Worm (Caenorhabditis elegans) whole organism, late embryonic: ENCODE data around the gene Y73B6BL.14.
"Not testable (repeated sequence)": the region's sequence is repeated elsewhere in the genome, so short reads cannot be mapped to it uniquely, and the experiment has no call there.

ENCODE experiments used
- F13H6.1 ChIP-seq: sonication (generic microtip); optimal IDR thresholded peaks from 2 replicates; lab custom pipeline; 2016; ENCODE audit warnings: missing genetic modification characterization, missing compliant biosample characterization
- T23F11.4 ChIP-seq: fragments of 200-800 bp; sonication (Bioruptor generic); optimal IDR thresholded peaks from 2 replicates; lab custom pipeline; 2018; ENCODE audit warnings: mild to moderate bottlenecking, missing genetic modification characterization, missing compliant biosample characterization
- Y22D7AL.16 ChIP-seq: sonication (generic microtip); optimal IDR thresholded peaks from 2 replicates; lab custom pipeline; 2016; ENCODE audit warnings: missing genetic modification characterization, missing compliant biosample characterization
- ahr-1 ChIP-seq: sonication (generic microtip); optimal IDR thresholded peaks from 2 replicates; lab custom pipeline; 2016; ENCODE audit warnings: missing genetic modification characterization, missing compliant biosample characterization
- ama-1 ChIP-seq: fragments of 150-350 bp; optimal IDR thresholded peaks from 2 replicates; lab custom pipeline; 2014
- ceh-14 ChIP-seq: sonication (generic microtip); optimal IDR thresholded peaks from 2 replicates; lab custom pipeline; 2016; ENCODE audit warnings: missing genotype, missing genetic modification characterization, missing compliant biosample characterization
- ceh-18 ChIP-seq: sonication (generic microtip); optimal IDR thresholded peaks from 2 replicates; lab custom pipeline; 2016; ENCODE audit warnings: missing genetic modification characterization, missing compliant biosample characterization
- ceh-2 ChIP-seq: sonication (generic microtip); optimal IDR thresholded peaks from 2 replicates; lab custom pipeline; 2016; ENCODE audit warnings: missing genotype, missing genetic modification characterization, missing compliant biosample characterization
- ceh-22 ChIP-seq: sonication (generic microtip); optimal IDR thresholded peaks from 2 replicates; lab custom pipeline; 2017; ENCODE audit warnings: missing biosample characterization, missing genetic modification characterization
- ceh-24 ChIP-seq: sonication (generic microtip); optimal IDR thresholded peaks from 2 replicates; lab custom pipeline; 2016; ENCODE audit warnings: mild to moderate bottlenecking, missing genetic modification characterization, missing compliant biosample characterization
- ceh-30 ChIP-seq: fragments of 150-350 bp; optimal IDR thresholded peaks from 2 replicates; lab custom pipeline; 2014; ENCODE audit warnings: missing biosample characterization, missing genetic modification characterization
- ceh-34 ChIP-seq: sonication (generic microtip); optimal IDR thresholded peaks from 2 replicates; lab custom pipeline; 2016; ENCODE audit warnings: mild to moderate bottlenecking, missing genetic modification characterization, missing compliant biosample characterization
- ceh-6 ChIP-seq: fragments of 200-800 bp; sonication (Bioruptor generic); optimal IDR thresholded peaks from 2 replicates; lab custom pipeline; 2018; ENCODE audit warnings: mild to moderate bottlenecking, missing genetic modification characterization, missing compliant biosample characterization
- ets-4 ChIP-seq: sonication (generic microtip); optimal IDR thresholded peaks from 2 replicates; lab custom pipeline; 2016; ENCODE audit warnings: missing genetic modification characterization, missing compliant biosample characterization
- eyg-1 ChIP-seq: sonication (generic microtip); optimal IDR thresholded peaks from 2 replicates; lab custom pipeline; 2016; ENCODE audit warnings: missing genotype, missing genetic modification characterization, missing compliant biosample characterization
- fax-1 ChIP-seq: sonication (generic microtip); optimal IDR thresholded peaks from 2 replicates; lab custom pipeline; 2016; ENCODE audit warnings: missing genotype, missing genetic modification characterization, missing compliant biosample characterization
- fkh-6 ChIP-seq: sonication (generic microtip); optimal IDR thresholded peaks from 2 replicates; lab custom pipeline; 2016; ENCODE audit warnings: missing genetic modification characterization, missing compliant biosample characterization
- gmeb-2 ChIP-seq: sonication (generic microtip); optimal IDR thresholded peaks from 2 replicates; lab custom pipeline; 2016; ENCODE audit warnings: missing genetic modification characterization, inconsistent platforms, missing compliant biosample characterization
- hlh-13 ChIP-seq: fragments of 200-800 bp; sonication (Bioruptor generic); optimal IDR thresholded peaks from 2 replicates; lab custom pipeline; 2018; ENCODE audit warnings: mild to moderate bottlenecking, missing genetic modification characterization, missing compliant biosample characterization
- hlh-15 ChIP-seq: sonication (generic microtip); optimal IDR thresholded peaks from 2 replicates; lab custom pipeline; 2016; ENCODE audit warnings: missing genetic modification characterization, missing compliant biosample characterization
- lim-6 ChIP-seq: sonication (generic microtip); optimal IDR thresholded peaks from 2 replicates; lab custom pipeline; 2016; ENCODE audit warnings: missing genetic modification characterization, missing compliant biosample characterization
- mec-3 ChIP-seq: sonication (generic microtip); optimal IDR thresholded peaks from 2 replicates; lab custom pipeline; 2016; ENCODE audit warnings: borderline replicate concordance, missing genetic modification characterization, missing compliant biosample characterization
- nfya-1 ChIP-seq: sonication (generic microtip); optimal IDR thresholded peaks from 2 replicates; lab custom pipeline; 2017; ENCODE audit warnings: missing genetic modification characterization, mild to moderate bottlenecking, missing compliant biosample characterization, antibody characterized with exemption, moderate library complexity
- nhr-11 ChIP-seq: fragments of 150-350 bp; optimal IDR thresholded peaks from 2 replicates; lab custom pipeline; 2014; ENCODE audit warnings: missing biosample characterization, missing genetic modification characterization
- nhr-232 ChIP-seq: sonication (generic microtip); optimal IDR thresholded peaks from 2 replicates; lab custom pipeline; 2016; ENCODE audit warnings: missing genetic modification characterization, missing compliant biosample characterization
- odd-2 ChIP-seq: sonication (generic microtip); optimal IDR thresholded peaks from 2 replicates; lab custom pipeline; 2017; ENCODE audit warnings: antibody characterized with exemption, mild to moderate bottlenecking, missing genetic modification characterization, missing compliant biosample characterization
- pat-9 ChIP-seq: fragments of 200-800 bp; sonication (Bioruptor generic); optimal IDR thresholded peaks from 2 replicates; lab custom pipeline; 2018; ENCODE audit warnings: mild to moderate bottlenecking, missing genetic modification characterization, moderate library complexity, missing compliant biosample characterization
- pax-1 ChIP-seq: fragments of 150-350 bp; optimal IDR thresholded peaks from 2 replicates; lab custom pipeline; 2014; ENCODE audit warnings: missing biosample characterization, missing genetic modification characterization
- pha-2 ChIP-seq: sonication (generic microtip); optimal IDR thresholded peaks from 2 replicates; lab custom pipeline; 2017; ENCODE audit warnings: mild to moderate bottlenecking, missing genetic modification characterization, missing compliant biosample characterization
- pqm-1 ChIP-seq: sonication (generic microtip); optimal IDR thresholded peaks from 2 replicates; lab custom pipeline; 2016; ENCODE audit warnings: missing genetic modification characterization, missing compliant biosample characterization
- ref-2 ChIP-seq: sonication (generic microtip); optimal IDR thresholded peaks from 2 replicates; lab custom pipeline; 2016; ENCODE audit warnings: missing genetic modification characterization, missing compliant biosample characterization
- rnt-1 ChIP-seq: sonication (generic microtip); optimal IDR thresholded peaks from 2 replicates; lab custom pipeline; 2016; ENCODE audit warnings: missing genetic modification characterization, missing compliant biosample characterization
- sdc-2 ChIP-seq: sonication (generic microtip); optimal IDR thresholded peaks from 2 replicates; lab custom pipeline; 2016; ENCODE audit warnings: missing genotype, missing genetic modification characterization, missing compliant biosample characterization
- sox-4 ChIP-seq: sonication (generic microtip); optimal IDR thresholded peaks from 2 replicates; lab custom pipeline; 2017; ENCODE audit warnings: mild to moderate bottlenecking, missing genetic modification characterization, inconsistent platforms, missing compliant biosample characterization
- syd-9 ChIP-seq: sonication (generic microtip); optimal IDR thresholded peaks from 2 replicates; lab custom pipeline; 2016; ENCODE audit warnings: mild to moderate bottlenecking, missing genetic modification characterization, moderate library complexity, missing compliant biosample characterization
- tbx-2 ChIP-seq: sonication (generic microtip); optimal IDR thresholded peaks from 2 replicates; lab custom pipeline; 2016; ENCODE audit warnings: missing genetic modification characterization, missing compliant biosample characterization
- unc-42 ChIP-seq: sonication (generic microtip); optimal IDR thresholded peaks from 2 replicates; lab custom pipeline; 2016; ENCODE audit warnings: missing genotype, missing genetic modification characterization, missing compliant biosample characterization
- unc-55 ChIP-seq: sonication (generic microtip); optimal IDR thresholded peaks from 2 replicates; lab custom pipeline; 2017; ENCODE audit warnings: missing biosample characterization, missing genetic modification reagents, missing genetic modification characterization
- zip-5 ChIP-seq: sonication (generic microtip); optimal IDR thresholded peaks from 2 replicates; lab custom pipeline; 2016; ENCODE audit warnings: missing genetic modification characterization, missing compliant biosample characterization
- ztf-16 ChIP-seq: sonication (generic microtip); optimal IDR thresholded peaks from 2 replicates; lab custom pipeline; 2017; ENCODE audit warnings: missing genetic modification characterization, missing compliant biosample characterization

The Y73B6BL.14 gene

DNA sequence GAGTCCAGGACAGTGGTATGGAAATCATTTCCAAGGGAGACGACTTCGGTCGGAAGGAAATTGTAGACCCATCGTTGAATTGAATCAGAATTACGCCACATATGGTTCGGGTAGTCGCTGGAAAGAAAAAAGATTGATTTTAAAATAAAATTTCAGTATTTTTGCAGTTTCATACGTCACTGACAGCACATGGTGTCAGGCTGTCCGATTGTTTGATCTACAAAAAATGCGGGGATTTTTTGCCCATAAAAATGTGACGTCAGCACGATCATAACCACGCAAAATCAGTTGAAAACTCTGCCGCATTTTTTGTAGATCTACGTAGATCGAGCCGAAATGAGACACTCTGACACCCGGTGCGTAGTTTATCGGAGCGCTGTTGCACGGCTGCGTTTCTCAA, 25.4 kb downstream of the Y73B6BL.14 start, which contains the start of gene Y73B6BL.12:
TSS of gene Y73B6BL.12 (minus strand) at position 101 of the 400 bp plus-strand sequence.
- TF ChIP-seq lim-6, ref-2, pax-1: not testable (repeated sequence)
- TF ChIP-seq, all 69 proteins: peak for 0; not testable (repeated sequence) for 69

- TF ChIP-seq rnt-1 (tag; lab: Kevin White, UChicago) = no peak
- no peak for TF ChIP-seq ceh-30 (tag; lab: Kevin White, UChicago)
- TF ChIP-seq pha-2 (tag; lab: Kevin White, UChicago) = no peak
- no peak for TF ChIP-seq unc-55 (GFP tag; lab: Kevin White, UChicago)
- TF ChIP-seq pat-9 (tag; lab: Kevin White, UChicago) = no peak
- no peak for TF ChIP-seq pqm-1 (tag; lab: Kevin White, UChicago)
- no peak for TF ChIP-seq T23F11.4 (GFP tag; lab: Kevin White, UChicago)
These were observed 35.3 kb downstream of the Y73B6BL.14 start, which contains the start of gene csp-2 for ce11 chrIV:6307439-6307838. Gene csp-2, plus strand, starts transcription at chrIV:6307739.

- no peak for TF ChIP-seq ahr-1 (tag; lab: Kevin White, UChicago)
- no peak for TF ChIP-seq pax-1
- no peak for TF ChIP-seq unc-42
- no peak for TF ChIP-seq ceh-24 (tag; lab: Kevin White, UChicago)
- TF ChIP-seq ceh-22 (tag; lab: Kevin White, UChicago) = no peak
- TF ChIP-seq tbx-2 (tag; lab: Kevin White, UChicago) = no peak
- TF ChIP-seq F13H6.1 = no peak
- no peak for TF ChIP-seq ztf-16 (tag; lab: Kevin White, UChicago)
- no peak for TF ChIP-seq ceh-6 (GFP tag; lab: Kevin White, UChicago)
- no peak for TF ChIP-seq nfya-1
- TF ChIP-seq ceh-2 (tag; lab: Kevin White, UChicago) = no peak
- no peak for TF ChIP-seq odd-2
- no peak for TF ChIP-seq lim-6
- TF ChIP-seq ceh-18 (tag; lab: Kevin White, UChicago) = no peak
- TF ChIP-seq ceh-14 (tag; lab: Kevin White, UChicago) = no peak
- TF ChIP-seq sox-4 (tag; lab: Kevin White, UChicago) = no peak
- TF ChIP-seq, all 69 proteins: peak for 0
These were observed 39.1 kb downstream of the Y73B6BL.14 start, which contains the start of gene srv-25 for ce11 chrIV:6303642-6304041. Gene srv-25, minus strand, starts transcription at chrIV:6303742.

DNA sequence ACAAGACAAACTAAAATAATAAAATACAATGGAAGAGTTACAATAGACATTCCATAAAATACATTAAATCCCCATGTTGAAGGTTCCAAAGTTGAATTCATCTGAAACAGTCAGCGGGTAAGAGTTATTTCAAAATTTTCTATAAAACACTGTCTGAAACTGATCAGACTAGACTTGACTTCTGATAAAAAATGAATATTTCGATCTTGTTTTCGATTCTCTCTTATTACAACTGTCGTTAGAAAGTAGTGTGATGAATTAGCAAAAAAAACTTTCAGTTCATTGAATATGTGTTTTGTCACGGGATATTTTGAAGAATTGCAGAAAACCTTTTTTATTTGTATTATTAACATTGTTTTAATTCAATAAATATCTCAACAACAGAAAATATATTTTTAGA, 41.0 kb downstream of the Y73B6BL.14 start, which contains the start of gene srv-26:
TSS of gene srv-26 (minus strand) at position 101 of the 400 bp plus-strand sequence.
- TF ChIP-seq fax-1 (tag; lab: Kevin White, UChicago) = no peak
- TF ChIP-seq unc-42 = no peak
- no peak for TF ChIP-seq ama-1 (lab: Kevin White, UChicago)
- no peak for TF ChIP-seq mec-3 (tag; lab: Kevin White, UChicago)
- no peak for TF ChIP-seq F13H6.1
- no peak for TF ChIP-seq zip-5
- TF ChIP-seq ceh-22 (tag; lab: Kevin White, UChicago) = no peak
- no peak for TF ChIP-seq nfya-1
- TF ChIP-seq ceh-24 (tag; lab: Kevin White, UChicago) = no peak
- no peak for TF ChIP-seq sdc-2
- no peak for TF ChIP-seq sox-4 (tag; lab: Kevin White, UChicago)
- TF ChIP-seq hlh-15 (tag; lab: Kevin White, UChicago) = no peak
- TF ChIP-seq nhr-232 (tag; lab: Kevin White, UChicago) = no peak
- TF ChIP-seq tbx-2 (tag; lab: Kevin White, UChicago) = no peak
- TF ChIP-seq ceh-18 (tag; lab: Kevin White, UChicago) = no peak
- no peak for TF ChIP-seq hlh-13
- TF ChIP-seq syd-9 (tag; lab: Kevin White, UChicago) = no peak
- TF ChIP-seq ceh-34 (tag; lab: Kevin White, UChicago) = no peak
- TF ChIP-seq eyg-1 (tag; lab: Kevin White, UChicago) = no peak
- TF ChIP-seq lim-6 = no peak

ce11 chrIV:6299523-6299922, 43.3 kb downstream of the Y73B6BL.14 start:
- TF ChIP-seq gmeb-2 (tag; lab: Kevin White, UChicago) (no peak), nhr-11 (no peak), fkh-6 (tag; lab: Kevin White, UChicago) (no peak), ets-4 (tag; lab: Kevin White, UChicago) (no peak), Y22D7AL.16 (tag; lab: Kevin White, UChicago) (no peak), pat-9 (tag; lab: Kevin White, UChicago) (no peak)
